Fruit fly (Drosophila melanogaster) whole organism, pupa: ENCODE data around the gene Had1.

Experiments
- CG13204 ChIP-seq: fragments of 200-800 bp; sonication (Bioruptor generic); optimal IDR thresholded peaks from 2 replicates; lab custom pipeline; 2018; ENCODE audit warnings: missing biosample characterization, mild to moderate bottlenecking, missing genetic modification characterization, moderate library complexity
- CG17806 ChIP-seq: fragments of 200-800 bp; sonication (Bioruptor generic); optimal IDR thresholded peaks from 2 replicates; lab custom pipeline; 2018; ENCODE audit warnings: missing biosample characterization, mild to moderate bottlenecking, missing genetic modification characterization, moderate library complexity
- CG32121 ChIP-seq: fragments of 200-800 bp; sonication (Bioruptor generic); IDR thresholded peaks from 2 replicates; pipeline ENCODE4 v1.3.6; 2022; ENCODE audit warnings: missing biosample characterization, missing genetic modification characterization
- rn ChIP-seq: fragments of 200-800 bp; sonication (Bioruptor generic); IDR thresholded peaks from 2 replicates; pipeline ENCODE4 v1.3.6; 2022; ENCODE audit warnings: missing biosample characterization, missing genetic modification characterization

dm6 chrX:16330659-16331058, 22.2 kb upstream of the Had1 start, which contains the start of gene CG9919:
- TF ChIP-seq CG13204 (GFP tag; lab: Kevin White, UChicago), result no peak
- TF ChIP-seq CG17806 (tag; lab: Kevin White, UChicago), result no peak
- TF ChIP-seq rn, result no peak
- no peak for TF ChIP-seq CG32121 (GFP tag; lab: Robert Waterston, UW)
